Worm (Caenorhabditis elegans) whole organism, early embryonic: Measurements from ENCODE around the gene F32E10.5.

Experiments used
- B0310.2 ChIP-seq: sonication (generic microtip); optimal IDR thresholded peaks from 2 replicates; lab custom pipeline; 2016; ENCODE audit warnings: mild to moderate bottlenecking, missing genetic modification characterization, missing compliant biosample characterization
- F13C5.2 ChIP-seq: sonication (generic microtip); optimal IDR thresholded peaks from 2 replicates; lab custom pipeline; 2017; ENCODE audit warnings: mild to moderate bottlenecking, missing genetic modification characterization, inconsistent platforms, missing compliant biosample characterization
- aly-1 ChIP-seq: sonication (generic microtip); optimal IDR thresholded peaks from 2 replicates; lab custom pipeline; 2016; ENCODE audit warnings: missing genetic modification characterization, missing compliant biosample characterization
- ama-1 ChIP-seq: fragments of 150-350 bp; optimal IDR thresholded peaks from 2 replicates; lab custom pipeline; 2014
- ceh-13 ChIP-seq: fragments of 200-800 bp; sonication (Bioruptor generic); optimal IDR thresholded peaks from 2 replicates; lab custom pipeline; 2018; ENCODE audit warnings: mild to moderate bottlenecking, missing genetic modification characterization, missing compliant biosample characterization
- ceh-36 ChIP-seq: sonication (generic microtip); optimal IDR thresholded peaks from 2 replicates; lab custom pipeline; 2016; ENCODE audit warnings: missing genetic modification characterization, inconsistent platforms, missing compliant biosample characterization
- ets-7 ChIP-seq: sonication (generic microtip); optimal IDR thresholded peaks from 2 replicates; lab custom pipeline; 2016; ENCODE audit warnings: missing genotype, missing genetic modification characterization, missing compliant biosample characterization
- flt-1 ChIP-seq: fragments of 200-800 bp; sonication (Bioruptor generic); IDR thresholded peaks from 2 replicates; pipeline ENCODE4 v1.3.6; 2022; ENCODE audit warnings: missing genetic modification characterization, missing compliant biosample characterization
- hmbx-1 ChIP-seq: sonication (generic microtip); optimal IDR thresholded peaks from 2 replicates; lab custom pipeline; 2016; ENCODE audit warnings: mild to moderate bottlenecking, missing genetic modification characterization, missing compliant biosample characterization
- hmg-4 ChIP-seq: fragments of 200-800 bp; sonication (Bioruptor generic); optimal IDR thresholded peaks from 2 replicates; lab custom pipeline; 2018; ENCODE audit warnings: mild to moderate bottlenecking, missing genetic modification characterization, missing compliant biosample characterization
- hnd-1 ChIP-seq: sonication (generic microtip); optimal IDR thresholded peaks from 2 replicates; lab custom pipeline; 2016; ENCODE audit warnings: missing genetic modification characterization, missing compliant biosample characterization
- pes-1 ChIP-seq: fragments of 200-800 bp; sonication (Bioruptor generic); IDR thresholded peaks from 2 replicates; pipeline ENCODE4 v1.3.6; 2022; ENCODE audit warnings: missing genetic modification reagents, missing genetic modification characterization, missing compliant biosample characterization
- scrt-1 ChIP-seq: fragments of 200-800 bp; sonication (Bioruptor generic); IDR thresholded peaks from 2 replicates; pipeline ENCODE4 v1.3.6; 2022; ENCODE audit warnings: missing genetic modification characterization, missing compliant biosample characterization
- sea-1 ChIP-seq: fragments of 200-800 bp; sonication (Bioruptor generic); conservative IDR thresholded peaks from 2 replicates; pipeline ENCODE4 v1.3.6; 2022; ENCODE audit warnings: missing genetic modification characterization, missing compliant biosample characterization
- tbx-11 ChIP-seq: fragments of 200-800 bp; sonication (Bioruptor generic); IDR thresholded peaks from 2 replicates; pipeline ENCODE4 v1.3.6; 2022; ENCODE audit warnings: missing genetic modification characterization, missing compliant biosample characterization
- tbx-37 ChIP-seq: fragments of 200-800 bp; sonication (Bioruptor generic); conservative IDR thresholded peaks from 2 replicates; pipeline ENCODE4 v1.3.6; 2022; ENCODE audit warnings: missing genetic modification reagents, missing genetic modification characterization, missing compliant biosample characterization
- tra-4 ChIP-seq: sonication (generic microtip); optimal IDR thresholded peaks from 2 replicates; lab custom pipeline; 2017; ENCODE audit warnings: missing genetic modification characterization, missing compliant biosample characterization

The F32E10.5 gene

ce11 chrIV:7554351-7554750, 23.8 kb downstream of the F32E10.5 start, which contains the start of gene F49E8.6:
F49E8.6 (minus strand) TSS chrIV:7554667.
- TF ChIP-seq hmbx-1 (tag; lab: Kevin White, UChicago) (no peak), aly-1 (tag; lab: Kevin White, UChicago) (no peak)

DNA sequence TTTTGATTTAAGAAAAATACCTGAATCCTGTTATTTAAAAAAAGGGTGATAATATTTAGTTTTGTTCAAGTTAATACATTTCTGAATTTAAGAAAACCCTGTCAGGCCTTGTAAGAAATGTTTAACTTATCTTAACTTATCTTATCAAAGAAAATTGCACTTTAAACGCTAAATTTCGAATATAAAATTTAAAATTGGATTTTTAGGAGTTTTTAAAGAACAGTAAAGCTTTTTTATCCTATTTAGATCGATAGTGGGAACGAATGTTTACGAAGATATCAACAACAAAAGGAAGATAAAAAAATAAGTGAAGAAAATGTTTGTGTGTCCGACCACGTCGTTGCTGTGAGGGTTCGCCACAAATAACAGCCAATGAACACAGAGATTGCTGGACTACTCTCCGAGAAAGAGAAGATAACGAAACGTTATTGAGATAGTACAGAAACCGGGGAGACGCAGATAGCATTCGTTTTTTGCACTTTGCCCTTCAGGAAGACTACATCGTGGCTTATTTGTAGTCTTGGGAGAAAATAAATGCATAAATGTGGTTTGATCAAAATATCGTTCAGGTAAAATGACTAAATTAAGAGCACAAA, 25.1 kb downstream of the F32E10.5 start, which contains the start of gene dif-1:
dif-1 (minus strand) TSS at position 51 of the 596 bp plus-strand sequence.
- no peak for TF ChIP-seq ceh-36 (tag; lab: Kevin White, UChicago)

ce11 chrIV:7552100-7552499, 26.1 kb downstream of the F32E10.5 start:
- TF ChIP-seq tra-4 (tag; lab: Kevin White, UChicago) (no peak), tbx-11 (GFP tag; lab: Robert Waterston, UW) (no peak), hnd-1 (tag; lab: Kevin White, UChicago) (no peak), aly-1 (tag; lab: Kevin White, UChicago) (no peak), sea-1 (GFP tag; lab: Robert Waterston, UW) (no peak), ets-7 (no peak), scrt-1 (GFP tag; lab: Robert Waterston, UW) (no peak), ceh-13 (GFP tag; lab: Kevin White, UChicago) (no peak), flt-1 (GFP tag; lab: Robert Waterston, UW) (no peak), hmbx-1 (tag; lab: Kevin White, UChicago) (no peak), pes-1 (GFP tag; lab: Robert Waterston, UW) (no peak), F13C5.2 (tag; lab: Kevin White, UChicago) (no peak), B0310.2 (tag; lab: Kevin White, UChicago) (no peak), hmg-4 (GFP tag; lab: Kevin White, UChicago) (no peak), tbx-37 (GFP tag; lab: Robert Waterston, UW) (no peak), ama-1 (no peak), ceh-36 (tag; lab: Kevin White, UChicago) (no peak)

ce11 chrIV:7551254-7551653, 26.9 kb downstream of the F32E10.5 start:
- TF ChIP-seq ceh-13 (GFP tag; lab: Kevin White, UChicago), result no peak
- TF ChIP-seq scrt-1 (GFP tag; lab: Robert Waterston, UW), result no peak
- no peak for TF ChIP-seq B0310.2 (tag; lab: Kevin White, UChicago)
- TF ChIP-seq pes-1 (GFP tag; lab: Robert Waterston, UW), result no peak
- no peak for TF ChIP-seq aly-1 (tag; lab: Kevin White, UChicago)
- TF ChIP-seq hnd-1 (tag; lab: Kevin White, UChicago), result no peak
- TF ChIP-seq tbx-37 (GFP tag; lab: Robert Waterston, UW), result no peak
- no peak for TF ChIP-seq sea-1 (GFP tag; lab: Robert Waterston, UW)

DNA sequence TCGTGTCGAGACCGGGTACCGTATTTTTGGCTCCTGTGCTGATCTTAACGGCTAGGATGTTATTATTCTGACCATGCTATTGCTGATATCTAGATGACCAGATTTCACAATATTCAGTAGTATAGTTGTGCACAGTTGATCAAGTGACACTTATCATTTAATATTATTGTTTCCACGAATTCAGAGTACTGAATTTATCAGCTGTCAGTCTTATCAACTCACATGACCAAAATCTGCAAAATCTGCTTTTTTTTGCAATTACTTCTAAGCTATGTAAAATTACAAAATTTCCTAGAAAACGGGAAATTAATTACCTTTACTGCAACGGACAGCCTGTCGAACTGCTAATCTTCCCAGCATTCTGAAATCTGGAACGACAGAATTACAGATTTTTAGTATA, 27.7 kb downstream of the F32E10.5 start, which contains the start of gene pam-1:
pam-1 (minus strand) TSS at position 368 of the 400 bp plus-strand sequence.
- TF ChIP-seq aly-1 (tag; lab: Kevin White, UChicago) (no peak), tra-4 (tag; lab: Kevin White, UChicago) (no peak), ceh-13 (GFP tag; lab: Kevin White, UChicago) (no peak), ceh-36 (tag; lab: Kevin White, UChicago) (no peak), tbx-11 (GFP tag; lab: Robert Waterston, UW) (no peak), hmbx-1 (tag; lab: Kevin White, UChicago) (no peak), ama-1 (no peak), pes-1 (GFP tag; lab: Robert Waterston, UW) (no peak), F13C5.2 (tag; lab: Kevin White, UChicago) (no peak)

- TF ChIP-seq hmbx-1 (tag; lab: Kevin White, UChicago) (no peak), flt-1 (GFP tag; lab: Robert Waterston, UW) (no peak), tbx-37 (GFP tag; lab: Robert Waterston, UW) (0 out of 2 replicates have a peak, but pooled peaks have one; percentile 27)
Measured at ce11 chrIV:7549844-7550243, 28.3 kb downstream of the F32E10.5 start.

DNA sequence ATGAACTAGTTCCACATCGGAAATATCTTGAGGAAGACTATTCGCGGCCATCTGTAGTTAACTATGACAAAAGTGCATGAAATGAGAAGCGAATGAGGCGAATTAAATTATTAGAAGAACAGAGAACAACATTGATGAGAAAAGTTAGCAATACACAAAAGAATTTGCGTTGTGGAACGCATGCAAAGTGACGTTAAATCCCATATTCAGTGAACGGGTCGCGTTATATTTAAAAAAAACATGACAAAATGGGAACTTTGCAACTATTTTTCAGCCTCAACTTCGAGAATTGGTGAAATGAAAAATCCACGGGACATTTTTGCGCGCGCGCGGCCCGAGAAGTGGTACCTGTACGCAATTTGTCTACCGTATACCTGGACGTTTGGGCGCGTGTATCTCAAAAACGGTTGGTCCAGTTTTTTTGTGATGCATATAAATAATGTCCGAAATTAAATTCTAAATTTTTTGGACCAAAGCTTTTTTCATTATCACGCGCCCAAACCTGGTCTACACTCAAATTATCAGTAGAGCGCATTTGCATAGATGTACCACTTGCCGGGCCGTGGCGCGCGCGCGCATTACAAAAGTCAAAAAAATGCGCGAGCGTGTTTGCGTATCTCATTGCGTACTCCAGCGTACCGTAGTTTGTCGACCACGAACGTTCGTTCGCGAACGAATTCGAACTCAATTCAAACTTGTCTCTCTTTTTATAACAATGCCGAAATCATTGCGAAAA, 30.2 kb downstream of the F32E10.5 start, which contains the start of the genes cdd-2 and oef-1:
cdd-2 (minus strand) TSS at position 51 of the 736 bp plus-strand sequence.
oef-1 (plus strand) TSS at position 575 of the 736 bp plus-strand sequence.
- TF ChIP-seq hmbx-1 (tag; lab: Kevin White, UChicago) (no peak), tbx-37 (GFP tag; lab: Robert Waterston, UW) (no peak), ceh-13 (GFP tag; lab: Kevin White, UChicago) (no peak), sea-1 (GFP tag; lab: Robert Waterston, UW) (no peak), hnd-1 (tag; lab: Kevin White, UChicago) (no peak), B0310.2 (tag; lab: Kevin White, UChicago) (no peak), ets-7 (no peak), ceh-36 (tag; lab: Kevin White, UChicago) (no peak), tbx-11 (GFP tag; lab: Robert Waterston, UW) (no peak), tra-4 (tag; lab: Kevin White, UChicago) (no peak)
